Fruit fly (Drosophila melanogaster): Measurements from ENCODE around the gene Usp12-46.
A peak's percentile ranks its signal among the peaks of the same experiment; 100 is the strongest.

The Usp12-46 gene

dm6 chr3R:22724149-22724973 is 26.3 kb upstream of the Usp12-46 start, which contains the start of gene Irp-1A (continued):
- TF ChIP-seq pzg (GFP tag; optimal IDR thresholded peaks at IDR 0.05) (peak; percentile 59), CG1792 (GFP tag; optimal IDR thresholded peaks at IDR 0.05) (peak; percentile 18), CG17612 (GFP tag; IDR thresholded peaks at IDR 0.05) (0 out of 2 replicates have a peak, but pooled peaks have one; percentile 22), CG2199 (GFP tag; IDR thresholded peaks at IDR 0.05) (no peak), CG17361 (GFP tag; IDR thresholded peaks at IDR 0.05) (peak; percentile 87), CG34224 (GFP tag; IDR thresholded peaks at IDR 0.05; ENCODE audit: partially characterized antibody) (peak; percentile 86), jigr1 (GFP tag; IDR thresholded peaks at IDR 0.05) (no peak), Usf (GFP tag; optimal IDR thresholded peaks at IDR 0.05) (peak; percentile 13), Oli (tag; optimal IDR thresholded peaks at IDR 0.05) (peak; percentile 58), CG7745 (tag; optimal IDR thresholded peaks at IDR 0.05) (no peak), lbe (GFP tag; optimal IDR thresholded peaks at IDR 0.05) (peak; percentile 56), CG3847 (GFP tag; IDR thresholded peaks at IDR 0.05) (peak; percentile 71), CG42726 (GFP tag; IDR thresholded peaks at IDR 0.05; ENCODE audit: partially characterized antibody) (peak; percentile 22; the same call in 1 of the 2 replicates), CG3065 (GFP tag; optimal IDR thresholded peaks at IDR 0.05) (peak; percentile 65), CG12155 (GFP tag; optimal IDR thresholded peaks at IDR 0.05) (peak; percentile 69), maf-S (GFP tag; optimal IDR thresholded peaks at IDR 0.05) (no peak), D19A (tag; optimal IDR thresholded peaks at IDR 0.05) (peak; percentile 78), pnt (GFP tag; optimal IDR thresholded peaks at IDR 0.05) (no peak), CG10147 (GFP tag; optimal IDR thresholded peaks at IDR 0.05) (peak; percentile 83), CG5245 (GFP tag; optimal IDR thresholded peaks at IDR 0.05) (no peak), CG6765 (GFP tag; optimal IDR thresholded peaks at IDR 0.05) (peak; percentile 58), otp (GFP tag; IDR thresholded peaks at IDR 0.05) (no peak), emc (GFP tag; optimal IDR thresholded peaks at IDR 0.05) (no peak), Stat92E (GFP tag; optimal IDR thresholded peaks at IDR 0.05) (no peak), NfI (GFP tag; optimal IDR thresholded peaks at IDR 0.05) (peak; percentile 62), sim (GFP tag; IDR thresholded peaks at IDR 0.05) (peak; percentile 8; the same call in 1 of the 2 replicates), CG4617 (GFP tag; optimal IDR thresholded peaks at IDR 0.05; ENCODE audit: borderline replicate concordance) (peak; percentile 76), YL-1 (GFP tag; optimal IDR thresholded peaks at IDR 0.05) (peak; percentile 83), Hmr (GFP tag; optimal IDR thresholded peaks at IDR 0.05) (peak; percentile 77), Deaf1 (tag; optimal IDR thresholded peaks at IDR 0.05) (peak; percentile 57), CG9932 (GFP tag; IDR thresholded peaks at IDR 0.05) (peak; percentile 84), Ada2b (GFP tag; IDR thresholded peaks at IDR 0.05) (peak; percentile 71), hkb (optimal IDR thresholded peaks at IDR 0.05) (no peak), hkb (GFP tag; IDR thresholded peaks at IDR 0.05) (peak; percentile 77), fu2 (GFP tag; optimal IDR thresholded peaks at IDR 0.05) (no peak), CG1647 (GFP tag; optimal IDR thresholded peaks at IDR 0.05) (peak; percentile 10), vnd (GFP tag; IDR thresholded peaks at IDR 0.05; ENCODE audit: partially characterized antibody) (peak; percentile 74; the same call in 2 of the 3 replicates), kay (GFP tag; optimal IDR thresholded peaks at IDR 0.05) (peak; percentile 64), Bgb (GFP tag; IDR thresholded peaks at IDR 0.05; ENCODE audit: partially characterized antibody) (peak; percentile 86), CG9817 (tag; optimal IDR thresholded peaks at IDR 0.05) (peak; percentile 59), CG1603 (tag; optimal IDR thresholded peaks at IDR 0.05) (peak; percentile 61), CG13894 (tag; optimal IDR thresholded peaks at IDR 0.05) (peak; percentile 81), Adf1 (GFP tag; IDR thresholded peaks at IDR 0.05) (peak; percentile 45; the same call in 1 of the 2 replicates), Nf-YC (tag; optimal IDR thresholded peaks at IDR 0.05) (peak; percentile 63), CG11695 (GFP tag; IDR thresholded peaks at IDR 0.05) (peak; percentile 81), toy (GFP tag; IDR thresholded peaks at IDR 0.05) (0 out of 2 replicates have a peak, but pooled peaks have one; percentile 56), odd (GFP tag; optimal IDR thresholded peaks at IDR 0.05) (peak; percentile 47), fd3F (GFP tag; optimal IDR thresholded peaks at IDR 0.05) (peak; percentile 53)

All from whole organism, embryonic.